Fruit fly (Drosophila melanogaster): ENCODE results near the gene CAH5.

CAH5 gene

dm6 chr3R:31222125-31222889, 40.1 kb upstream of the CAH5 start (continued):
- TF ChIP-seq CG15269 (tag; optimal IDR thresholded peaks at IDR 0.05) = peak; percentile 87
- peak; percentile 78 for TF ChIP-seq oc (tag; optimal IDR thresholded peaks at IDR 0.05)
- peak; percentile 64 for TF ChIP-seq Usf (GFP tag; optimal IDR thresholded peaks at IDR 0.05)
- peak; percentile 28 for TF ChIP-seq CG2116 (GFP tag; optimal IDR thresholded peaks at IDR 0.05)
- TF ChIP-seq kay (GFP tag; optimal IDR thresholded peaks at IDR 0.05) = peak; percentile 64
- peak; percentile 87 for TF ChIP-seq CG12659 (GFP tag; optimal IDR thresholded peaks at IDR 0.05)
- no peak for TF ChIP-seq Rfx (GFP tag; IDR thresholded peaks at IDR 0.05)
- peak; percentile 72 for TF ChIP-seq Dad (GFP tag; optimal IDR thresholded peaks at IDR 0.05)
- peak; percentile 63 for TF ChIP-seq pros (GFP tag; optimal IDR thresholded peaks at IDR 0.05)
- peak; percentile 92 for TF ChIP-seq CG7839 (tag; optimal IDR thresholded peaks at IDR 0.05)
- TF ChIP-seq z (GFP tag; IDR thresholded peaks at IDR 0.05) = no peak
- TF ChIP-seq inv (GFP tag; IDR thresholded peaks at IDR 0.05; ENCODE audit: partially characterized antibody) = no peak
- peak; percentile 77 for TF ChIP-seq nau (GFP tag; optimal IDR thresholded peaks at IDR 0.05)
- TF ChIP-seq CG16813 (GFP tag; IDR thresholded peaks at IDR 0.05; ENCODE audit: partially characterized antibody) = no peak
- peak; percentile 79 for TF ChIP-seq tx (GFP tag; optimal IDR thresholded peaks at IDR 0.05)
- peak; percentile 83 for TF ChIP-seq CG10979 (tag; optimal IDR thresholded peaks at IDR 0.05)
- no peak for TF ChIP-seq jigr1 (GFP tag; IDR thresholded peaks at IDR 0.05)
- peak; percentile 65 for TF ChIP-seq Spps (tag; optimal IDR thresholded peaks at IDR 0.05)
- TF ChIP-seq en (GFP tag; optimal IDR thresholded peaks at IDR 0.05) = peak; percentile 81
- no peak for TF ChIP-seq CG14860 (GFP tag; IDR thresholded peaks at IDR 0.05; ENCODE audit: partially characterized antibody)
- TF ChIP-seq tap (tag; optimal IDR thresholded peaks at IDR 0.05) = peak; percentile 76
- peak; percentile 90 for TF ChIP-seq org-1 (GFP tag; optimal IDR thresholded peaks at IDR 0.05)
- no peak for TF ChIP-seq Doc2 (GFP tag; IDR thresholded peaks at IDR 0.05)
- TF ChIP-seq CG6854 (GFP tag; optimal IDR thresholded peaks at IDR 0.05) = peak; percentile 48
- TF ChIP-seq usp (GFP tag; optimal IDR thresholded peaks at IDR 0.05) = no peak
- TF ChIP-seq rib (GFP tag; IDR thresholded peaks at IDR 0.05) = no peak
- TF ChIP-seq Kr (GFP tag; optimal IDR thresholded peaks at IDR 0.05) = no peak
- no peak for TF ChIP-seq Lpt (GFP tag; optimal IDR thresholded peaks at IDR 0.05)
- no peak for TF ChIP-seq cad (GFP tag; optimal IDR thresholded peaks at IDR 0.05)
- peak; percentile 56 for TF ChIP-seq cg (GFP tag; optimal IDR thresholded peaks at IDR 0.05)
- TF ChIP-seq NC2β (GFP tag; optimal IDR thresholded peaks at IDR 0.05) = peak; percentile 79
- TF ChIP-seq dati (GFP tag; IDR thresholded peaks at IDR 0.05) = no peak
- TF ChIP-seq Atf6 (GFP tag; IDR thresholded peaks at IDR 0.05) = no peak
- TF ChIP-seq Tbp (GFP tag; optimal IDR thresholded peaks at IDR 0.05) = no peak
- no peak for TF ChIP-seq nom (GFP tag; optimal IDR thresholded peaks at IDR 0.05)
- no peak for TF ChIP-seq CG17361 (GFP tag; IDR thresholded peaks at IDR 0.05)
- TF ChIP-seq CG1832 (GFP tag; optimal IDR thresholded peaks at IDR 0.05) = no peak
- TF ChIP-seq CG10267 (tag; optimal IDR thresholded peaks at IDR 0.05) = peak; percentile 75
- TF ChIP-seq CG31224 (GFP tag; IDR thresholded peaks at IDR 0.05) = no peak
- peak; percentile 89 for TF ChIP-seq CG10209 (GFP tag; optimal IDR thresholded peaks at IDR 0.05)
- TF ChIP-seq CG7556 (GFP tag; optimal IDR thresholded peaks at IDR 0.05) = peak; percentile 94
- TF ChIP-seq CG43689 (GFP tag; IDR thresholded peaks at IDR 0.05) = no peak
- TF ChIP-seq CG15479 (GFP tag; optimal IDR thresholded peaks at IDR 0.05) = peak; percentile 40
- no peak for TF ChIP-seq nerfin-2 (GFP tag; IDR thresholded peaks at IDR 0.05; ENCODE audit: partially characterized antibody)
- peak; percentile 48 for TF ChIP-seq run (tag; optimal IDR thresholded peaks at IDR 0.05)
- TF ChIP-seq Blimp-1 (GFP tag; optimal IDR thresholded peaks at IDR 0.05) = peak; percentile 77
- TF ChIP-seq CG11695 (GFP tag; IDR thresholded peaks at IDR 0.05) = no peak
- peak; percentile 84 for TF ChIP-seq CG18262 (tag; optimal IDR thresholded peaks at IDR 0.05)
- TF ChIP-seq Dip2 (GFP tag; IDR thresholded peaks at IDR 0.05) = no peak
- no peak for TF ChIP-seq Lim3 (GFP tag; IDR thresholded peaks at IDR 0.05)
